Worm (Caenorhabditis elegans) whole organism, L3 larva: ENCODE measurements around the gene ztf-29.

Source experiments
- R02D3.7 ChIP-seq: fragments of 150-350 bp; optimal IDR thresholded peaks from 2 replicates; lab custom pipeline; 2014; ENCODE audit warnings: missing biosample characterization, missing genetic modification characterization
- aly-2 ChIP-seq: fragments of 150-350 bp; optimal IDR thresholded peaks from 2 replicates; lab custom pipeline; 2014; ENCODE audit warnings: missing biosample characterization, missing genetic modification characterization
- ceh-16 ChIP-seq: sonication (generic microtip); optimal IDR thresholded peaks from 2 replicates; lab custom pipeline; 2017; ENCODE audit warnings: missing biosample characterization, missing genetic modification characterization
- ceh-9 ChIP-seq: sonication (generic microtip); optimal IDR thresholded peaks from 2 replicates; lab custom pipeline; 2018; ENCODE audit warnings: missing biosample characterization, missing genetic modification characterization
- daf-12 ChIP-seq: fragments of 150-350 bp; optimal IDR thresholded peaks from 2 replicates; lab custom pipeline; 2014; ENCODE audit warnings: missing biosample characterization, missing genetic modification reagents, missing genetic modification characterization
- egl-5 ChIP-seq: fragments of 150-350 bp; optimal IDR thresholded peaks from 2 replicates; lab custom pipeline; 2017; ENCODE audit warnings: missing biosample characterization, missing genetic modification reagents, missing genetic modification characterization, inconsistent platforms
- elt-2 ChIP-seq: sonication (generic microtip); optimal IDR thresholded peaks from 2 replicates; lab custom pipeline; 2016; ENCODE audit warnings: missing genetic modification reagents, mild to moderate bottlenecking, missing genetic modification characterization, missing compliant biosample characterization
- fos-1 ChIP-seq: fragments of 150-350 bp; optimal IDR thresholded peaks from 2 replicates; lab custom pipeline; 2014; ENCODE audit warnings: missing biosample characterization, missing genetic modification characterization
- lin-39 ChIP-seq: fragments of 150-350 bp; optimal IDR thresholded peaks from 2 replicates; lab custom pipeline; 2018; ENCODE audit warnings: missing biosample characterization, missing genetic modification reagents, missing genetic modification characterization
- lsy-12 ChIP-seq: sonication (generic microtip); optimal IDR thresholded peaks from 2 replicates; lab custom pipeline; 2016; ENCODE audit warnings: mild to moderate bottlenecking, missing genetic modification characterization, missing compliant biosample characterization
- nfya-1 ChIP-seq: sonication (generic microtip); optimal IDR thresholded peaks from 2 replicates; lab custom pipeline; 2017; ENCODE audit warnings: missing genetic modification characterization, mild to moderate bottlenecking, missing compliant biosample characterization, antibody characterized with exemption, moderate library complexity; ENCODE audit not compliant: insufficient read depth
- nhr-23 ChIP-seq: fragments of 150-350 bp; optimal IDR thresholded peaks from 2 replicates; lab custom pipeline; 2014; ENCODE audit warnings: missing biosample characterization, missing genetic modification reagents, missing genetic modification characterization
- nhr-237 ChIP-seq: fragments of 150-350 bp; optimal IDR thresholded peaks from 2 replicates; lab custom pipeline; 2014; ENCODE audit warnings: missing biosample characterization, missing genetic modification characterization
- nhr-25 ChIP-seq: sonication (generic microtip); optimal IDR thresholded peaks from 2 replicates; lab custom pipeline; 2017; ENCODE audit warnings: missing biosample characterization, missing genetic modification characterization
- nhr-28 ChIP-seq: fragments of 150-350 bp; optimal IDR thresholded peaks from 2 replicates; lab custom pipeline; 2014; ENCODE audit warnings: missing biosample characterization, missing genetic modification characterization
- nhr-43 ChIP-seq: sonication (generic microtip); optimal IDR thresholded peaks from 2 replicates; lab custom pipeline; 2016; ENCODE audit warnings: mild to moderate bottlenecking, missing genetic modification characterization, missing compliant biosample characterization; ENCODE audit not compliant: poor library complexity, severe bottlenecking
- nhr-67 ChIP-seq: fragments of 150-350 bp; optimal IDR thresholded peaks from 2 replicates; lab custom pipeline; 2014; ENCODE audit warnings: missing biosample characterization, missing genetic modification characterization
- nhr-76 ChIP-seq: fragments of 150-350 bp; sonication (generic microtip); optimal IDR thresholded peaks from 5 replicates; lab custom pipeline; 2014; ENCODE audit warnings: missing biosample characterization, missing genetic modification characterization
- nhr-77 ChIP-seq: fragments of 150-350 bp; optimal IDR thresholded peaks from 2 replicates; lab custom pipeline; 2014; ENCODE audit warnings: missing biosample characterization, missing genetic modification characterization
- pha-4 ChIP-seq: fragments of 150-350 bp; optimal IDR thresholded peaks from 2 replicates; lab custom pipeline; 2014; ENCODE audit warnings: missing biosample characterization, missing genetic modification reagents, missing genetic modification characterization
- pqm-1 ChIP-seq: fragments of 150-350 bp; optimal IDR thresholded peaks from 2 replicates; lab custom pipeline; 2017; ENCODE audit warnings: missing biosample characterization, missing genetic modification characterization, inconsistent platforms
- sea-2 ChIP-seq: fragments of 150-350 bp; sonication (generic microtip); optimal IDR thresholded peaks from 4 replicates; lab custom pipeline; 2014; ENCODE audit warnings: missing biosample characterization, missing genetic modification reagents, missing genetic modification characterization
- skn-1 ChIP-seq: fragments of 150-350 bp; optimal IDR thresholded peaks from 2 replicates; lab custom pipeline; 2014; ENCODE audit warnings: missing biosample characterization, missing genetic modification characterization
- snpc-4 ChIP-seq: fragments of 150-350 bp; optimal IDR thresholded peaks from 2 replicates; lab custom pipeline; 2014; ENCODE audit warnings: missing biosample characterization, missing genetic modification characterization
- tbx-2 ChIP-seq: sonication (generic microtip); optimal IDR thresholded peaks from 2 replicates; lab custom pipeline; 2016; ENCODE audit warnings: mild to moderate bottlenecking, missing genetic modification characterization, missing compliant biosample characterization
- unc-39 ChIP-seq: sonication (generic microtip); optimal IDR thresholded peaks from 4 replicates; lab custom pipeline; 2017; ENCODE audit warnings: missing biosample characterization, missing genetic modification characterization
- zag-1 ChIP-seq: fragments of 150-350 bp; optimal IDR thresholded peaks from 2 replicates; lab custom pipeline; 2014; ENCODE audit warnings: missing biosample characterization, missing genetic modification characterization

ztf-29 gene

DNA sequence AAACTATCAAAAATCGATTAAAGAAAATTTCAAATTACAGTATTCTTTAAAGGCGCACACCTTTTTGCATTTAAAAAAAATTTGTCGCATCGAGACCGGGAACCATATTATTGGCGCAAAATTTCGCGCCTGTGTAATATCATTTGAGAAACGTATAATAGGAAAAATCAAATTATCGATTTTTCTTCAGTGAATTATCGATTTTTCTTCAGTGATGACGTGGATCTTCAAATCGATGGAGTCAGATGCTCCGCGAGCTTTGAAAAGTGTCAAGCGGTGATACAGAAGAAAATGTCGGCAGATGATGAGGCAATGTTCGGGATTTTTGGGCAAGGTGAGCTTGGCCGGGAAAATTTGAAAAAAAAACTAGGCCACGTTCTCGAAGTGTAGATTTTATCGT lies 25.5 kb upstream of the ztf-29 start:
- no peak for TF ChIP-seq nhr-28 (tag; lab: Kevin White, UChicago)
- TF ChIP-seq ceh-16 (tag; lab: Kevin White, UChicago) = no peak
- TF ChIP-seq, all 47 proteins: peak for 0

DNA sequence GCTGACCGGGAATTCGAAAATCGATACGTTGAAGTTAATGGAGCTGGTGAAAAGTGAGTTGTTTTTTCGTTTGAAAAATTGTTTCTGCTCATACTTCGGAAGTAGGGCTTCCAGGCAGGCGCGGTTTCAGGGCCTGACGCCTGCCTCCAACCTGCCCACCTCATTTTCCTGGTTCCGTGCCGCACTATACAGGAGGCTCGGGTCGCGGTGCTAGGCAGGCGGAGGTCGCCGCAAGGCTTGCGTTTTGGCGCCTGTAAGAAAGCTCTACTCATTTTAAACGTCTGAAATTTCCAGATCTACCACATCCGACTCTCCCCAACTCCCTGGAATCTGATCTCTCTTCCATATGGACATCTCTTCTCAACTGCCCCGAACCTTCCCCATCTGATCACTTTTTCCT lies 16.0 kb upstream of the ztf-29 start:
- no peak for TF ChIP-seq egl-5 (tag; lab: Kevin White, UChicago)

DNA sequence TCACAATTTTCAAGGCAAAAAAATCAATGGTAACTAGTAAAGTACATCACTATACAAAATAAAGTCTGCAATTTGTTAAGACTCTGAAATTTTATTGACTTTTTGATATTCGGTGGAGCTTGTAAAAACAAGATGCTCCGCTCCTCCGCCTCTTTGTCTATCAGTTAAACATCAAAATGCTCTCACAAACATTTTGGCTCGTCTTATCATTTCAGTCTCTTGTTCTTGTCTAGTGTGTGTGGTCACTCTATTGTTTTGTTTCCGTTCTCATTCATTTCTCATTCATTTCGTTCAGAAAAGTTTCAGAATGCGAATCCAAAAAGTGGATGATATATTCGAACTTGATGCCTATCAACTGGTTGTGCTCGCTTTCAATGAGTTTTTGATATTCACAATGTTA lies 12.9 kb upstream of the ztf-29 start, which contains the start of gene Y66D12A.13:
Gene Y66D12A.13 (plus strand): TSS at position 301 of the 400 bp plus-strand sequence.
- TF ChIP-seq elt-2 (tag; lab: Kevin White, UChicago) (peak; percentile 23), nhr-237 (no peak), unc-39 (tag; lab: Kevin White, UChicago) (no peak)

DNA sequence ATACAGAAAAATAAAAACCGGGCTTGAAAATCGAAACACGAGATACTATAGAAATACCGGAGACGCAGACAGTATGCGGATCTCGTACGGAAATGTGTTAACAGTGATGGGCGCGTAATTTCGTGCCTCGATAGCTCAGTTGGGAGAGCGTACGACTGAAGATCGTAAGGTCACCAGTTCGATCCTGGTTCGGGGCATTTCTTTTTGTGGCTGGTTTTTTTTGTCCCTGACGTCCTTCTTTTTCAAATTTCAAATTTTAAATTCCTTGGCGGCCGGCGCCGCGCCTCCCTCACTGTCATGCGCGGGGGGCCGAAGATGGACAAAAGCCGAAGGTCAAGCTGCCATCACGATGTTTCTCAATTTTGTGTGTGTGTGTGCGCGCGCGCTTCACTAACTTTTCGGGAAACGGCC lies 6.2 kb upstream of the ztf-29 start:
- TF ChIP-seq aly-2 (tag; lab: Kevin White, UChicago) = no peak
- TF ChIP-seq elt-2 (tag; lab: Kevin White, UChicago) = peak; percentile 1
- TF ChIP-seq nhr-67 (tag; lab: Kevin White, UChicago) = no peak
- TF ChIP-seq nhr-237 = no peak
- TF ChIP-seq nhr-25 (tag; lab: Kevin White, UChicago) = peak; percentile 71
- no peak for TF ChIP-seq lsy-12 (tag; lab: Kevin White, UChicago)
- TF ChIP-seq pqm-1 (tag; lab: Kevin White, UChicago) = no peak
- TF ChIP-seq R02D3.7 = no peak
- TF ChIP-seq ceh-16 (tag; lab: Kevin White, UChicago) = no peak
- TF ChIP-seq nfya-1 (tag; lab: Kevin White, UChicago) = peak; percentile 20
- TF ChIP-seq nhr-76 (tag; lab: Kevin White, UChicago) = no peak
- TF ChIP-seq zag-1 (tag; lab: Kevin White, UChicago) = no peak
- TF ChIP-seq fos-1 (tag; lab: Kevin White, UChicago) = no peak

DNA sequence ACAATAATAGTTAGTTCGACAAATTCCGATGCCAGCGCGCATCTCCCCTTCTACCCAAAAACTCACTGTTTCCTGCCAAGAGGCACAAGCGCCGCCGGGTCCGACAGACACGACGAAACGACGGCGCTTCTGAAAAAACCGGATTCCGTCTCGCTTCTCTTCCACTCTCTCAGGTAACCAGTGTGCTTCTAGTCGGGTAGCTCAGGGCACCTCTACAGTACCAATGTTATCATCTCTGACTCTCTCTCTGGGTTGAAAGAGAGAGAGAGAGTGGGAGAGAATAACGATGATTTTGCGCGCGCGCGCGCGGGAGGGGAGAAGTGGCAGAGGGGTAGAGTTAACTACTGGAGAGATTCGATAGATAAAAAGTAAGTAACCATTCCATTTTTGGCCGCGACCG lies 4.1 kb upstream of the ztf-29 start:
- TF ChIP-seq ceh-9 (tag; lab: Kevin White, UChicago) (no peak), nhr-23 (tag; lab: Kevin White, UChicago) (peak; percentile 8), nhr-43 (tag; lab: Kevin White, UChicago) (no peak), daf-12 (no peak), lin-39 (peak; percentile 32), elt-2 (tag; lab: Kevin White, UChicago) (no peak), pha-4 (tag; lab: Kevin White, UChicago) (no peak), nhr-25 (tag; lab: Kevin White, UChicago) (peak; percentile 55)

DNA sequence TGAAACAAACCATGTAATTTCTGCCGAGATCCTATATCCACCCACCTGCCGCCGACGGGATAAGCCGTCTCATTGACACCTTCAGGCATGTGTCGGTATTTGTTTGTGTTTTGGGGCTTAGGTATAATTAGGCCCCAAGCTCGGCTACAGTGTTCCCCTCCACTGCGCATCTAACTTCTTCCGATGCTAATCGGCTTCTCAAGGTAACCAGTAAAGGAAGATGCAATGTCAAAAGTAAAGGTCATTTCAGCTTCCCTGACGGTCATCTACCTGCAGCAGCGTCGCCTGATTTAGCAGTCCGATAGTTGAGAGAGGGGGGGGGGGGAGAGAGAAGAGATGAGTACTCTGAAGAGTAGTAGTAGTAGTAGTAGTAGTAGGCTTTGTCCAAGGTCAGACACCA lies 2.7 kb upstream of the ztf-29 start:
- TF ChIP-seq nhr-77 (tag; lab: Kevin White, UChicago) (no peak), nhr-25 (tag; lab: Kevin White, UChicago) (peak; percentile 76)

DNA sequence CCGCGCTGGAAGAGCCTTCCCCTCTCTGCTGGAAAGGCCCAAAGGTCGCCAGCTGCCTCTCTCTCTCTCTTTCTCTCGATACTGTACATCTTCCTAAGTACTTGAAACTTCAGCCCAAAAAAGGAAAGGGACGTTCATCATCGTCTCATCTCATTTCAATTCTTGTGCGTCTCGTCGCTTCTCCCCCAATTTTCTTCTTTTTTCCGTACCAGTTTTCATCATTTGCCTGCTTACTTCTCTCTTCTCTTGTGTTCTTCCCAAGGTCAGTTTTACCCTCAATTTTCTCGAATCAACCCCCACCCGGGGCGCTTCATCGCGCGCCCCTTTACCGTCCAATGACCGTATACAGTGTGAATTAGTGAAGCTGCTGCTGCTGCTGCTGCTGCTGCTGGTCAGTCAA lies 1.3 kb upstream of the ztf-29 start:
- TF ChIP-seq nhr-25 (tag; lab: Kevin White, UChicago) = peak; percentile 57
- TF ChIP-seq sea-2 (GFP tag; lab: Kevin White, UChicago) = no peak

DNA sequence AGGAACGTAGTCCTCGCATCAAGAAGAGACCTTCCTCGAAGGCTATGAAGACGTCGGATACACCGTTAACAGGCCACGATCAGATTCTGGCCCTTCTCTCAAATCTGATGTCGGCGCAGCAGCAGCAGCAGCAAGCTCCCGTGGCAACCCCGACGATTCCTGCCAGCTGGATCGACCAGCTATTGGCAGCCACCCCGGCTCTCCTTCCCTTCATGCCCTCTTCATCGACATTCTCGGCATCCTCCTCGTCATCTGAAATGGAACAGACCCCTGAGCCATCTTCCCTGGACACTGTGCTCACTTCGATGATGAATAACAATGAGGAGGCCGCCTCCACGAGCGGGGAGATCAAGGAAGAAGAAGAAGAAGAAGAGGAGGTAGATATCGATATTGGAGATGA lies 645 bp downstream of the ztf-29 start:
- TF ChIP-seq skn-1 (tag; lab: Kevin White, UChicago) = no peak
- TF ChIP-seq tbx-2 (tag; lab: Kevin White, UChicago) = no peak
- no peak for TF ChIP-seq snpc-4 (tag; lab: Kevin White, UChicago)
- no peak for TF ChIP-seq R02D3.7
